Worm (Caenorhabditis elegans) whole organism, L4 larva: Measurements from ENCODE around the gene ddx-15.
A peak's percentile ranks its signal among the peaks of the same experiment; 100 is the strongest.

Experiments used
- F26F4.8 ChIP-seq: fragments of 200-800 bp; sonication (Bioruptor generic); conservative IDR thresholded peaks from 2 replicates; pipeline ENCODE4 v1.3.6; 2022; ENCODE audit warnings: missing genetic modification characterization, missing compliant biosample characterization
- F37D6.2 ChIP-seq: sonication (generic microtip); optimal IDR thresholded peaks from 2 replicates; lab custom pipeline; 2016; ENCODE audit warnings: mild to moderate bottlenecking, missing genetic modification characterization, missing compliant biosample characterization
- R02D3.7 ChIP-seq: fragments of 150-350 bp; sonication (generic microtip); optimal IDR thresholded peaks from 3 replicates; lab custom pipeline; 2014; ENCODE audit warnings: missing biosample characterization, missing genetic modification characterization
- Y105C5A.15 ChIP-seq: fragments of 200-800 bp; sonication (Bioruptor generic); IDR thresholded peaks from 2 replicates; pipeline ENCODE4 v1.3.6; 2022; ENCODE audit warnings: missing genetic modification characterization, missing compliant biosample characterization
- Y48G9A.11 ChIP-seq: fragments of 200-800 bp; sonication (Bioruptor generic); IDR thresholded peaks from 2 replicates; pipeline ENCODE4 v1.3.6; 2022; ENCODE audit warnings: missing genetic modification reagents, missing genetic modification characterization, missing compliant biosample characterization
- Y75B8A.6 ChIP-seq: fragments of 200-800 bp; sonication (Bioruptor generic); IDR thresholded peaks from 2 replicates; pipeline ENCODE4 v1.3.6; 2022; ENCODE audit warnings: missing genetic modification reagents, missing genetic modification characterization, missing compliant biosample characterization
- ZK337.2 ChIP-seq: fragments of 200-800 bp; sonication (Bioruptor generic); IDR thresholded peaks from 2 replicates; pipeline ENCODE4 v1.3.6; 2022; ENCODE audit warnings: missing genetic modification reagents, missing genetic modification characterization, missing compliant biosample characterization
- ama-1 ChIP-seq: fragments of 150-350 bp; optimal IDR thresholded peaks from 2 replicates; lab custom pipeline; 2014; ENCODE audit warnings: inconsistent platforms, mixed read lengths
- arid-1 ChIP-seq: fragments of 200-800 bp; sonication (Bioruptor generic); conservative IDR thresholded peaks from 2 replicates; pipeline ENCODE4 v1.3.6; 2022; ENCODE audit warnings: missing genetic modification reagents, missing genetic modification characterization, missing compliant biosample characterization
- ceh-20 ChIP-seq: fragments of 200-800 bp; sonication (Bioruptor generic); IDR thresholded peaks from 2 replicates; pipeline ENCODE4 v1.3.6; 2022; ENCODE audit warnings: missing genetic modification reagents, missing genetic modification characterization, missing compliant biosample characterization
- ceh-62 ChIP-seq: sonication (generic microtip); optimal IDR thresholded peaks from 2 replicates; lab custom pipeline; 2017; ENCODE audit warnings: missing biosample characterization, missing genetic modification characterization
- cey-2 ChIP-seq: sonication (generic microtip); optimal IDR thresholded peaks from 3 replicates; lab custom pipeline; 2017; ENCODE audit warnings: missing genetic modification characterization, mild to moderate bottlenecking, missing compliant biosample characterization, antibody characterized with exemption, borderline replicate concordance; ENCODE audit not compliant: insufficient read depth
- ctbp-1 ChIP-seq: fragments of 200-800 bp; sonication (Bioruptor generic); IDR thresholded peaks from 2 replicates; pipeline ENCODE4 v1.3.6; 2022; ENCODE audit warnings: missing genetic modification reagents, missing genetic modification characterization, missing compliant biosample characterization
- daf-19 ChIP-seq: fragments of 200-800 bp; sonication (Bioruptor generic); conservative IDR thresholded peaks from 2 replicates; pipeline ENCODE4 v1.3.6; 2022; ENCODE audit warnings: missing genetic modification characterization, missing compliant biosample characterization
- daf-8 ChIP-seq: fragments of 200-800 bp; sonication (Bioruptor generic); IDR thresholded peaks from 2 replicates; pipeline ENCODE4 v1.3.6; 2022; ENCODE audit warnings: missing genetic modification characterization, missing compliant biosample characterization
- dmd-8 ChIP-seq: fragments of 200-800 bp; sonication (Bioruptor generic); IDR thresholded peaks from 2 replicates; pipeline ENCODE4 v1.3.6; 2022; ENCODE audit warnings: missing genetic modification characterization, missing compliant biosample characterization
- dmd-9 ChIP-seq: fragments of 200-800 bp; sonication (Bioruptor generic); IDR thresholded peaks from 2 replicates; pipeline ENCODE4 v1.3.6; 2022; ENCODE audit warnings: missing genetic modification reagents, missing genetic modification characterization, missing compliant biosample characterization
- dpl-1 ChIP-seq: fragments of 150-350 bp; optimal IDR thresholded peaks from 2 replicates; lab custom pipeline; 2014; ENCODE audit warnings: missing biosample characterization, missing genetic modification reagents, missing genetic modification characterization
- fkh-10 ChIP-seq: fragments of 150-350 bp; optimal IDR thresholded peaks from 2 replicates; lab custom pipeline; 2014; ENCODE audit warnings: missing biosample characterization, missing genetic modification reagents, missing genetic modification characterization
- gei-8 ChIP-seq: fragments of 200-800 bp; sonication (Bioruptor generic); optimal IDR thresholded peaks from 2 replicates; lab custom pipeline; 2018; ENCODE audit warnings: mild to moderate bottlenecking, missing genetic modification characterization, missing compliant biosample characterization
- hif-1 ChIP-seq, 2 experiments: sonication (generic microtip); optimal IDR thresholded peaks; 2 replicates each; lab custom pipeline; 2016 to 2017; ENCODE audit warnings: missing compliant biosample characterization in 2 of 2, missing genetic modification characterization in 2 of 2, missing genetic modification reagents in 2 of 2, missing genotype in 2 of 2, mild to moderate bottlenecking in 1 of 2
- hmg-1.1 ChIP-seq: fragments of 200-800 bp; sonication (Bioruptor generic); IDR thresholded peaks from 2 replicates; pipeline ENCODE4 v1.3.6; 2022; ENCODE audit warnings: missing genetic modification reagents, missing genetic modification characterization, missing compliant biosample characterization
- lim-7 ChIP-seq: fragments of 200-800 bp; sonication (Bioruptor generic); IDR thresholded peaks from 2 replicates; pipeline ENCODE4 v1.3.6; 2022; ENCODE audit warnings: missing genetic modification characterization, missing compliant biosample characterization
- lin-13 ChIP-seq: fragments of 150-350 bp; optimal IDR thresholded peaks from 2 replicates; lab custom pipeline; 2014; ENCODE audit warnings: missing biosample characterization, missing genetic modification reagents, missing genetic modification characterization
- lin-38 ChIP-seq: fragments of 200-800 bp; sonication (Bioruptor generic); IDR thresholded peaks from 2 replicates; pipeline ENCODE4 v1.3.6; 2022; ENCODE audit warnings: missing genetic modification reagents, missing genetic modification characterization, missing compliant biosample characterization
- lsy-2 ChIP-seq, 2 experiments: fragments of 150-350 bp in 1 of 2; sonication (generic microtip) in 1 of 2; optimal IDR thresholded peaks; 2 replicates each; lab custom pipeline; 2014 to 2017; ENCODE audit warnings: missing biosample characterization in 2 of 2, missing genetic modification characterization in 2 of 2
- mdl-1 ChIP-seq, 2 experiments: fragments of 150-350 bp in 1 of 2; sonication (generic microtip) in 1 of 2; optimal IDR thresholded peaks; 2 replicates each; lab custom pipeline; 2014 to 2017; ENCODE audit warnings: missing biosample characterization in 2 of 2, missing genetic modification characterization in 2 of 2
- mxl-3 ChIP-seq: fragments of 200-800 bp; sonication (Bioruptor generic); optimal IDR thresholded peaks from 2 replicates; lab custom pipeline; 2018; ENCODE audit warnings: mild to moderate bottlenecking, missing genetic modification characterization, missing compliant biosample characterization
- nhr-10 ChIP-seq: fragments of 150-350 bp; optimal IDR thresholded peaks from 2 replicates; lab custom pipeline; 2014; ENCODE audit warnings: missing biosample characterization, missing genetic modification characterization
- nhr-102 ChIP-seq: sonication (generic microtip); optimal IDR thresholded peaks from 2 replicates; lab custom pipeline; 2016; ENCODE audit warnings: mild to moderate bottlenecking, missing genetic modification characterization, moderate library complexity, missing compliant biosample characterization
- nhr-11 ChIP-seq: fragments of 150-350 bp; optimal IDR thresholded peaks from 2 replicates; lab custom pipeline; 2014; ENCODE audit warnings: missing biosample characterization, missing genetic modification characterization
- nhr-111 ChIP-seq: fragments of 200-800 bp; sonication (Bioruptor generic); optimal IDR thresholded peaks from 2 replicates; lab custom pipeline; 2018; ENCODE audit warnings: mild to moderate bottlenecking, missing genetic modification characterization, missing compliant biosample characterization
- nhr-237 ChIP-seq: sonication (generic microtip); optimal IDR thresholded peaks from 2 replicates; lab custom pipeline; 2017; ENCODE audit warnings: missing biosample characterization, missing genetic modification characterization
- nhr-25 ChIP-seq: sonication (generic microtip); optimal IDR thresholded peaks from 2 replicates; lab custom pipeline; 2017; ENCODE audit warnings: missing genetic modification characterization, mild to moderate bottlenecking, missing compliant biosample characterization, antibody characterized with exemption, moderate library complexity, borderline replicate concordance; ENCODE audit not compliant: insufficient read depth
- nhr-41 ChIP-seq: fragments of 200-800 bp; sonication (Bioruptor generic); IDR thresholded peaks from 2 replicates; pipeline ENCODE4 v1.3.6; 2022; ENCODE audit warnings: missing genetic modification reagents, missing genetic modification characterization, missing compliant biosample characterization
- nhr-77 ChIP-seq: fragments of 150-350 bp; optimal IDR thresholded peaks from 2 replicates; lab custom pipeline; 2014; ENCODE audit warnings: missing biosample characterization, missing genetic modification characterization
- pha-4 ChIP-seq, 2 experiments: fragments of 150-350 bp in 1 of 2; fragments of 200-800 bp in 1 of 2; sonication (Bioruptor generic) in 1 of 2; IDR thresholded peaks in 1 of 2; optimal IDR thresholded peaks in 1 of 2; 2 replicates each; pipeline versions ENCODE4 v1.3.6 to Lab custom; 2014 to 2022; ENCODE audit warnings: missing genetic modification characterization in 2 of 2, missing genetic modification reagents in 2 of 2, missing biosample characterization in 1 of 2, missing compliant biosample characterization in 1 of 2
- php-3 ChIP-seq: fragments of 200-800 bp; sonication (Bioruptor generic); IDR thresholded peaks from 2 replicates; pipeline ENCODE4 v1.3.6; 2022; ENCODE audit warnings: missing genetic modification reagents, missing genetic modification characterization, missing compliant biosample characterization
- pqm-1 ChIP-seq: sonication (generic microtip); optimal IDR thresholded peaks from 2 replicates; lab custom pipeline; 2017; ENCODE audit warnings: missing biosample characterization, missing genetic modification characterization
- sdz-12 ChIP-seq: fragments of 200-800 bp; sonication (Bioruptor generic); optimal IDR thresholded peaks from 2 replicates; lab custom pipeline; 2018; ENCODE audit warnings: mild to moderate bottlenecking, missing genetic modification characterization, missing compliant biosample characterization
- skn-1 ChIP-seq: fragments of 150-350 bp; optimal IDR thresholded peaks from 2 replicates; lab custom pipeline; 2014; ENCODE audit warnings: missing biosample characterization, missing genetic modification characterization
- snpc-1.2 ChIP-seq: fragments of 200-800 bp; sonication (Bioruptor generic); IDR thresholded peaks from 2 replicates; pipeline ENCODE4 v1.3.6; 2022; ENCODE audit warnings: missing genetic modification reagents, missing genetic modification characterization, missing compliant biosample characterization
- snpc-4 ChIP-seq: fragments of 150-350 bp; optimal IDR thresholded peaks from 2 replicates; lab custom pipeline; 2014; ENCODE audit warnings: missing biosample characterization, missing genetic modification characterization
- tra-1 ChIP-seq: fragments of 200-800 bp; sonication (Bioruptor generic); IDR thresholded peaks from 2 replicates; pipeline ENCODE4 v1.3.6; 2022; ENCODE audit warnings: missing genetic modification reagents, missing genetic modification characterization, missing compliant biosample characterization
- vab-7 ChIP-seq: fragments of 200-800 bp; sonication (Bioruptor generic); IDR thresholded peaks from 2 replicates; pipeline ENCODE4 v1.3.6; 2022; ENCODE audit warnings: missing genetic modification reagents, missing genetic modification characterization, missing compliant biosample characterization
- zag-1 ChIP-seq: fragments of 150-350 bp; optimal IDR thresholded peaks from 2 replicates; lab custom pipeline; 2014; ENCODE audit warnings: missing biosample characterization, missing genetic modification characterization
- zfp-3 ChIP-seq: fragments of 200-800 bp; sonication (Bioruptor generic); conservative IDR thresholded peaks from 2 replicates; pipeline ENCODE4 v1.3.6; 2022; ENCODE audit warnings: missing genetic modification reagents, missing genetic modification characterization, missing compliant biosample characterization
- zip-11 ChIP-seq: fragments of 200-800 bp; sonication (Bioruptor generic); IDR thresholded peaks from 2 replicates; pipeline ENCODE4 v1.3.6; 2022; ENCODE audit warnings: missing genetic modification characterization, missing compliant biosample characterization
- zip-2 ChIP-seq: fragments of 150-350 bp; optimal IDR thresholded peaks from 2 replicates; lab custom pipeline; 2014; ENCODE audit warnings: missing biosample characterization, missing genetic modification characterization
- ztf-7 ChIP-seq: fragments of 150-350 bp; optimal IDR thresholded peaks from 2 replicates; lab custom pipeline; 2014; ENCODE audit warnings: missing biosample characterization, missing genetic modification characterization

Gene ddx-15

DNA sequence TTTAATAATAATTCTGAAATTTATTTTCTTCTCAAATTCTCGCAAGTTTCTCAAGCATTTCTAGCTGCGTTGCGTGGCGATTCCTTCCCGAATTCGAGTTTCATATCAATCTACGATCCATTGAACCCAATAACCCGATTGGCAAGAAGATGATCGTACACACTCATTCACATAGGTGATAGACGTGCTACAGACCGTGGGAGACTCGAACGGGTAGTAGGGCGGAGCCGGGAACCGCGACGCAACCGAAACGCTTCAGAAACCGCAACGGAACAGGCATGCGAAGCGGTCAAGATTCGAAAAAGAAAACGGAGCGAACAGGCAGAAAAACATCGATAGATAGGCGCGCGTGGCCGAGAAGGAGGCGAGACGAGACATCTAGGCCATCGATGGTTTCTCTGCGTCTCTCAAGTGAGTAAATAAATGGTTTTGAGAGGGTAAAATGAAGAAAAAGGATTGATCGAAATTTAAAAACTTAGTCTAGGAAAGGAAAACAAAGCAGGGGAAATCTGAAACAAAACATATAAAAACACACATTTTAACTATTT, 12.0 kb upstream of the ddx-15 start, which contains the start of gene madf-11:
TSS of gene madf-11 (minus strand) at position 51 of the 548 bp plus-strand sequence.
- TF ChIP-seq dmd-9 (GFP tag; lab: Robert Waterston, UW) (no peak), php-3 (no peak), ceh-20 (0 out of 2 replicates have a peak, but pooled peaks have one; percentile 41), sdz-12 (GFP tag; lab: Kevin White, UChicago) (no peak), lim-7 (no peak), R02D3.7 (tag; lab: Kevin White, UChicago) (no peak), daf-8 (GFP tag; lab: Robert Waterston, UW) (no peak), ZK337.2 (GFP tag; lab: Robert Waterston, UW) (peak; percentile 22; the same call in 1 of the 2 replicates), skn-1 (no peak), nhr-77 (tag; lab: Kevin White, UChicago) (peak; percentile 82), mdl-1 (tag; optimal IDR thresholded peaks at IDR 0.05; lab: Kevin White, UChicago) (peak in 1 of 2 experiments; percentile 70), nhr-11 (tag; lab: Kevin White, UChicago) (peak; percentile 45), lsy-2 (tag; optimal IDR thresholded peaks at IDR 0.05; lab: Kevin White, UChicago) (peak in 1 of 2 experiments; percentile 82), nhr-102 (no peak), Y105C5A.15 (GFP tag; lab: Robert Waterston, UW) (no peak), daf-19 (no peak), ztf-7 (tag; lab: Kevin White, UChicago) (no peak), pha-4 (GFP tag; IDR thresholded peaks at IDR 0.05; lab: Robert Waterston, UW) (no peak), pha-4 (tag; optimal IDR thresholded peaks at IDR 0.05; lab: Kevin White, UChicago) (no peak), hif-1 (tag; optimal IDR thresholded peaks at IDR 0.05; lab: Kevin White, UChicago) (peak in 1 of 2 experiments; percentile 90), snpc-1.2 (no peak; the same call in 1 of the 2 replicates), zag-1 (tag; lab: Kevin White, UChicago) (no peak), mxl-3 (GFP tag; lab: Kevin White, UChicago) (peak; percentile 79), ama-1 (lab: Kevin White, UChicago) (no peak), gei-8 (GFP tag; lab: Kevin White, UChicago) (no peak), lin-38 (GFP tag; lab: Robert Waterston, UW) (peak; percentile 52), cey-2 (tag; lab: Kevin White, UChicago) (no peak), F37D6.2 (tag; lab: Kevin White, UChicago) (no peak), zip-2 (tag; lab: Kevin White, UChicago) (no peak), tra-1 (GFP tag; lab: Robert Waterston, UW) (0 out of 2 replicates have a peak, but pooled peaks have one; percentile 12), fkh-10 (GFP tag; lab: Kevin White, UChicago) (peak; percentile 83), lin-13 (GFP tag; lab: Kevin White, UChicago) (peak; percentile 51), Y48G9A.11 (no peak), snpc-4 (no peak), vab-7 (0 out of 2 replicates have a peak, but pooled peaks have one; percentile 26), arid-1 (GFP tag; lab: Robert Waterston, UW) (peak; percentile 64; the same call in 1 of the 2 replicates), pqm-1 (tag; lab: Kevin White, UChicago) (peak; percentile 2), nhr-25 (tag; lab: Kevin White, UChicago) (no peak), zip-11 (no peak), Y75B8A.6 (GFP tag; lab: Robert Waterston, UW) (no peak), hmg-1.1 (GFP tag; lab: Robert Waterston, UW) (peak; percentile 71), zfp-3 (no peak), ceh-62 (no peak), nhr-10 (tag; lab: Kevin White, UChicago) (no peak), nhr-237 (tag; lab: Kevin White, UChicago) (no peak), F26F4.8 (GFP tag; lab: Robert Waterston, UW) (no peak), nhr-41 (no peak), dpl-1 (GFP tag; lab: Kevin White, UChicago) (peak; percentile 74), nhr-111 (no peak), dmd-8 (no peak), ctbp-1 (GFP tag; lab: Robert Waterston, UW) (no peak)
